Fruit fly (Drosophila melanogaster): ENCODE data around the gene Cpr72Ea.

Cpr72Ea gene

dm6 chr3L:16326657-16327056 is 35.7 kb upstream of the Cpr72Ea start, which contains the start of the genes CG13040 and CG13039:
TSS of gene CG13040 (minus strand) at chr3L:16326757.
TSS of gene CG13039 (minus strand) at chr3L:16326762.
- no peak for TF ChIP-seq Mnt (GFP tag; optimal IDR thresholded peaks at IDR 0.05)
- TF ChIP-seq CG11617 (GFP tag; optimal IDR thresholded peaks at IDR 0.05), result no peak
- no peak for TF ChIP-seq CG12768 (GFP tag; optimal IDR thresholded peaks at IDR 0.05)
- no peak for TF ChIP-seq CG1620 (GFP tag; optimal IDR thresholded peaks at IDR 0.05)
- no peak for TF ChIP-seq Hr96 (GFP tag; optimal IDR thresholded peaks at IDR 0.05)

dm6 chr3L:16327776-16328175 is 34.6 kb upstream of the Cpr72Ea start, which contains the start of gene CG13038:
TSS of gene CG13038 (minus strand) at chr3L:16327893.
- TF ChIP-seq kay (GFP tag; ENCODE audit: borderline replicate concordance), result no peak
- TF ChIP-seq CG5204 (GFP tag; optimal IDR thresholded peaks at IDR 0.05), result no peak

- TF ChIP-seq toe (GFP tag; optimal IDR thresholded peaks at IDR 0.05) (no peak), CG14711 (tag; optimal IDR thresholded peaks at IDR 0.05) (no peak), cnc (optimal IDR thresholded peaks at IDR 0.05) (no peak), Hr96 (GFP tag; optimal IDR thresholded peaks at IDR 0.05) (no peak), Clk (GFP tag; optimal IDR thresholded peaks at IDR 0.05) (no peak), Mnt (GFP tag; optimal IDR thresholded peaks at IDR 0.05) (no peak), tj (GFP tag; optimal IDR thresholded peaks at IDR 0.05) (no peak), CG7045 (GFP tag; optimal IDR thresholded peaks at IDR 0.05) (no peak), CG5204 (GFP tag; optimal IDR thresholded peaks at IDR 0.05) (no peak), CG7101 (tag; optimal IDR thresholded peaks at IDR 0.05) (no peak), ovo (GFP tag; optimal IDR thresholded peaks at IDR 0.05) (no peak), CG1620 (GFP tag; optimal IDR thresholded peaks at IDR 0.05) (no peak), kay (GFP tag; ENCODE audit: borderline replicate concordance) (no peak), cic (GFP tag; optimal IDR thresholded peaks at IDR 0.05) (no peak), CG11617 (GFP tag; optimal IDR thresholded peaks at IDR 0.05) (no peak), Crg-1 (GFP tag; optimal IDR thresholded peaks at IDR 0.05) (no peak), CG12768 (GFP tag; optimal IDR thresholded peaks at IDR 0.05) (no peak), CG33017 (tag; optimal IDR thresholded peaks at IDR 0.05) (no peak)
Observed at dm6 chr3L:16328207-16328891, 34.1 kb upstream of the Cpr72Ea start, which contains the start of gene CG13058. TSS of gene CG13058 (plus strand) at chr3L:16328841.

- TF ChIP-seq cnc (optimal IDR thresholded peaks at IDR 0.05) (no peak), CG11617 (GFP tag; optimal IDR thresholded peaks at IDR 0.05) (no peak), Hr96 (GFP tag; optimal IDR thresholded peaks at IDR 0.05) (no peak), Clk (GFP tag; optimal IDR thresholded peaks at IDR 0.05) (no peak), cic (GFP tag; optimal IDR thresholded peaks at IDR 0.05) (no peak), toe (GFP tag; optimal IDR thresholded peaks at IDR 0.05) (no peak), kay (GFP tag; ENCODE audit: borderline replicate concordance) (no peak), CG14711 (tag; optimal IDR thresholded peaks at IDR 0.05) (no peak)
Observed at dm6 chr3L:16329495-16329894, 32.9 kb upstream of the Cpr72Ea start, which contains the start of gene CG33061. TSS of gene CG33061 (plus strand) at chr3L:16329795.

- TF ChIP-seq CG7101 (tag; optimal IDR thresholded peaks at IDR 0.05), result no peak
- TF ChIP-seq CG11617 (GFP tag; optimal IDR thresholded peaks at IDR 0.05), result no peak
- no peak for TF ChIP-seq CG5204 (GFP tag; optimal IDR thresholded peaks at IDR 0.05)
- TF ChIP-seq CG12768 (GFP tag; optimal IDR thresholded peaks at IDR 0.05), result no peak
- TF ChIP-seq Clk (GFP tag; optimal IDR thresholded peaks at IDR 0.05), result no peak
- TF ChIP-seq Mnt (GFP tag; optimal IDR thresholded peaks at IDR 0.05), result no peak
- TF ChIP-seq CG14711 (tag; optimal IDR thresholded peaks at IDR 0.05), result no peak
- TF ChIP-seq pad (GFP tag; optimal IDR thresholded peaks at IDR 0.05), result no peak
- no peak for TF ChIP-seq tj (GFP tag; optimal IDR thresholded peaks at IDR 0.05)
- TF ChIP-seq toe (GFP tag; optimal IDR thresholded peaks at IDR 0.05), result no peak
- TF ChIP-seq CG7045 (GFP tag; optimal IDR thresholded peaks at IDR 0.05), result no peak
- TF ChIP-seq Hr96 (GFP tag; optimal IDR thresholded peaks at IDR 0.05), result no peak
- TF ChIP-seq Crg-1 (GFP tag; optimal IDR thresholded peaks at IDR 0.05), result no peak
- no peak for TF ChIP-seq kay (GFP tag; ENCODE audit: borderline replicate concordance)
Observed at dm6 chr3L:16330740-16331139, 31.7 kb upstream of the Cpr72Ea start, which contains the start of gene CG33060. TSS of gene CG33060 (plus strand) at chr3L:16331040.

dm6 chr3L:16331633-16332032 is 30.8 kb upstream of the Cpr72Ea start, which contains the start of gene retinin:
TSS of gene retinin (plus strand) at chr3L:16331933.
- TF ChIP-seq CG7101 (tag; optimal IDR thresholded peaks at IDR 0.05) (no peak), pad (GFP tag; optimal IDR thresholded peaks at IDR 0.05) (no peak), Hr96 (GFP tag; optimal IDR thresholded peaks at IDR 0.05) (no peak), CG12768 (GFP tag; optimal IDR thresholded peaks at IDR 0.05) (no peak), cnc (optimal IDR thresholded peaks at IDR 0.05) (no peak)

- TF ChIP-seq CG14711 (tag; optimal IDR thresholded peaks at IDR 0.05) (no peak), CG7101 (tag; optimal IDR thresholded peaks at IDR 0.05) (no peak), Clk (GFP tag; optimal IDR thresholded peaks at IDR 0.05) (no peak), CG11617 (GFP tag; optimal IDR thresholded peaks at IDR 0.05) (no peak)
Observed at dm6 chr3L:16333013-16333412, 29.4 kb upstream of the Cpr72Ea start, which contains the start of gene CG13056. TSS of gene CG13056 (plus strand) at chr3L:16333313.

All from whole organism, adult.